Worm (Caenorhabditis elegans): Measurements from ENCODE around the gene C37C3.10.

C37C3.10 gene

DNA sequence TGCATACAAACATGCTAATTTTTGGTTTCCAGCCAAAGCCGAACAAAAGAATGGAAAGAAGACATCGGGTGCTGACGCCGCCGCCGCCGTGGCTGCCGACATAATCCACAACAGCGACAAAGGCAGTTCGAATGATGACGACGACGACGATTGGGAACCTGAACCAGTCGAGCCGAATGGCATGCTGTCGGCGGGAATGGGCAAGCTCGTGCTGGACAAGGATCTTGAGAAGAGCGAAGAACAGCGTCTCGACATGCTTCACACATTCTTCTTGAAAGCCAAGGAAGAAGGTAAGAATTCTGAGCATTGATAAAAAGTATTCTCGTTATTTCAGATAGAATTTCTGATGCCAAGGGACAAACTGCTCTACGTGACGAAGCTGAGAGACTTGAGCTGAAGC is 6.2 kb downstream of the C37C3.10 start:
- TF ChIP-seq unc-62 (GFP tag; optimal IDR thresholded peaks at IDR 0.05), result no peak

DNA sequence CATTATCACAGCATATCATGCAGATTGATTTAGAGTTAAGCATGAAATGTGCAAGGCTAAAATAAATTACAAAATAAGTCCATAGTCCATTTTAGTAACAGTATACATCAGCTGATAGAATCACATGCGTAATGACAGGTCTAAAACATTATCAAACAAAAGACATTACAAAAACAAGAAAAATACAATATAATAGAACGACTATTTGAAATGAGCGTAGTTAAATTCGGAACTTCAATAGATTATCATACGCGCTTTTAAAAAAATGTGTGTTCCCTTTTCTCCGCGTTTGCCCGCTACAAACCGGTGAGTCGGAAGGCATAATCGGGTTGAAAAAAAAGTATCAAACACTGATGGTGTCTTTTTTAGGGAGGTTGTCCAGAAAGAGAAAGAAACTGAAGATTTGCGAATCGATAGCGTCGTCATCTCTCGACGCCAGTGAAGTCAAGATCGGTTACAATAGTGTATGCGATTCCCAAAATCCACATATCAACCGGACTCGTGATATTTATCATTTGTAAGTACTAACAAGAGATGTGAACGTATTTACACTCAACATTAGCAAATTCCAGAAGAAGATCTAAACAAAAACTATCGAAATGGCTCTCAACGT is 7.4 kb downstream of the C37C3.10 start, which contains the start of gene C37C3.2:
TSS of gene C37C3.2 (plus strand) at position 563 of the 613 bp plus-strand sequence.
- no peak for TF ChIP-seq unc-62 (GFP tag; optimal IDR thresholded peaks at IDR 0.05)

DNA sequence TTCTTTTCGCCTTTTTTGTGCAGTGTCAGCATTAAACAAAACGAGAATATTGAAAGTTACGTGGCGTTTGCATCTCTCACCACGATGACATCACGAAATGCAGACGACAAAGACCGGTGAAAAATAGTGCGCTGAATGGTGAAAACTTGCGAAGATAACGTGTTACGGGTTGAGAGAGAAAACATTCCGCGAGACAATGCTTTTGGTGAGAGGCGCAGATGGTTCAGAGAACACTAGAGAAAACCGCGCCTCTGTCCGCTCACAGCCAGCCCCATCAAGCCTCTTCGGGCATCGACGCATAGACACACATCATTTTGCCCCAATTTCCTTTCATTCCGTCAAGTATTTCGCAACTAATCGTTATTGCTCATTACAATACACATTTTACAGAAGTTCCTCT is 8.3 kb downstream of the C37C3.10 start, which contains the start of the genes C37C3.9 and C37C3.18:
TSS of gene C37C3.9 (minus strand) at position 98 of the 400 bp plus-strand sequence.
TSS of gene C37C3.18 (plus strand) at position 391 of the 400 bp plus-strand sequence.
- TF ChIP-seq unc-62 (GFP tag; optimal IDR thresholded peaks at IDR 0.05), result no peak

DNA sequence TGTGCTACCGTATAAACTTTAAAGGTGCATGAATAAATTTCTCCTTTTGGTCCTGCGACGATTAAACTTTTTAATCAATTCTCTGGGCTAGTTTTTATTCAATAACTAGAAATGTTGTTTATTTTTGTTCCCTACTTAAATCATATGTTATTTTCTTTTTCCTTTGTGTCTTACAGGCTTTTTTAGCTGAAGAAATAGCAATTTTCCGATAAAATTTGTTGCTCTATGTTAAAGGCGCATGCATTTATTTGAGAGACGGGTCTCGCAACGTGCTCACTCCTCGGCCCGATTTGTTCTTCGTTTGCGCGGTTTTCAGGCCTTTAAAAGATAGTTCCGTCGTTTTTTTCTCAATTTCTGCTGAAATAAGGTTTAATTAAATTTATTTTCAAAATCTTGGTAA is 9.0 kb downstream of the C37C3.10 start:
- no peak for TF ChIP-seq unc-62 (GFP tag; optimal IDR thresholded peaks at IDR 0.05)

DNA sequence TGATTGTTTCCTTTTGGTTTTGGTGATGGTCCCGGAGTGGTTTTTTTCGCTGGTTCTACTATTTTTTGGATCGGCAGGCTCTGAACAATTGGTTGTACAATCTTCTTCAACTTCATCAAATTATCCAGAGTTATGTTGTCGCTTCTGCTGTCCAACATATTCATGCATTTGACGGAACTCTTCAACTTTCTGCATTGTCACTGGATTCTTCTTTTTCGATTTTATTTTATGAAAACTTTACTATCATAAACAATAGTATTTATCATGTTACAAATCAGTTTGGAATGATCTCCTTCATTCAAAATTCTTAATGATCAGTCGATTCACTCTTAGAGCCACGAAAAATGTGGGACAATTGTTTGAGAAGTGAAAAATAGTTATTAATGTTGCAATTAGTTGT is 10.8 kb downstream of the C37C3.10 start:
- no peak for TF ChIP-seq unc-62 (GFP tag; optimal IDR thresholded peaks at IDR 0.05)

DNA sequence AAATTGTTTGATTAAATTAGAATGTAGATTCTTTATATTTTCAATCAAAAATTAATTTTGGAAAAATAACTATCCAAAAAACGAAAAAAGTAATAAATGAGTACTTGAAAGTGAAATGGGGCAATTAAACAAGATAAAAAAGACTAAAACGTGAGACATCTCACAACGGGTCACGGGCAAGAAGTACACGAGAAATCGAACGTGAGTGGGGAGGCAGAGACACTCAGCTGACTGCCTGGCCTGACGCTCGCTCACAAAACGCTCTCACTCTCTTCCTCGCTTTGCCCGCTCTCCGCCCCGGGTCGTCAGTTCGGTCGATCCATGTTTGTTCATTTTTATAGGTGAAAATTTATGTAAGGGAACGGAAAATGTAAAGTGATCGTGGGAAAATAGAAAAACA is 14.6 kb downstream of the C37C3.10 start:
- TF ChIP-seq unc-62 (GFP tag; optimal IDR thresholded peaks at IDR 0.05), result no peak

DNA sequence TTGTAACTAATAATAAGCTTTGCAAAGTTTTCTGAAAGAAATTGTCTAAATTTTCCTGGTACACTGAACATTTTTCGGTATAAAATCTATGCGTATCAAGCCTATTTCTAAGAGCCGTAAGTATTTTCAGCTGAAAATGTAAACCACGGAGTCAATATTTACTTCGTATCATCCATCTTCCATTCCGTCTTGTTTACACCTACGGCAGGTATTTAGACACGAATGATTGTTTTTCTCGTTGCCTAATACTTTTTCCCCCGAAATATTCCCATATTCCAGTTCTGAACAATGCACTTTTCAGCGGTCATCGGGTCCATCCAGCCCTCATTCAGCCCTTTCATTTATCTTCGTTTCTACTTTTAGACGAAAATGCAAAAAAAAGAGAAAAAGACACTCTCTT is 15.2 kb downstream of the C37C3.10 start:
- no peak for TF ChIP-seq unc-62 (GFP tag; optimal IDR thresholded peaks at IDR 0.05)

DNA sequence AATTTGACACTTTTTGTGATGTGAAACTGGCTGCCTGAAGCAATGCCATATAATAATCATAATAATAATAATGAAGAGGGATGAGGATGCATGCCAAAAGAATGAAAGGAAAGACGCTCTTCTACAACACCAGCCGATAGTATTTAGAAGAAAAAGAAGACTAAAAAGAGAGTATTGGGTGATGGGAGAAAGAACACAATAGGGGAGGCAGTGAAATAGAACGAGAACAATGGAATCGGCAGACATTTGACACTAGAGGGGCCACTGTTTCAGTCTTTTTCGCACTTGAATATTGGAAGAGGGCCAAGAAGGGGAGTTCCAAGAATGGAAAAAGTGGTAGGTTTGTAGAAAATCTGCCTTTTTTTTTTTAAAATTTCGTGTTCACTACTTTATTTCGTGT is 15.7 kb downstream of the C37C3.10 start, which contains the start of gene memo-1:
TSS of gene memo-1 (minus strand) at position 2 of the 400 bp plus-strand sequence.
- no peak for TF ChIP-seq unc-62 (GFP tag; optimal IDR thresholded peaks at IDR 0.05)

DNA sequence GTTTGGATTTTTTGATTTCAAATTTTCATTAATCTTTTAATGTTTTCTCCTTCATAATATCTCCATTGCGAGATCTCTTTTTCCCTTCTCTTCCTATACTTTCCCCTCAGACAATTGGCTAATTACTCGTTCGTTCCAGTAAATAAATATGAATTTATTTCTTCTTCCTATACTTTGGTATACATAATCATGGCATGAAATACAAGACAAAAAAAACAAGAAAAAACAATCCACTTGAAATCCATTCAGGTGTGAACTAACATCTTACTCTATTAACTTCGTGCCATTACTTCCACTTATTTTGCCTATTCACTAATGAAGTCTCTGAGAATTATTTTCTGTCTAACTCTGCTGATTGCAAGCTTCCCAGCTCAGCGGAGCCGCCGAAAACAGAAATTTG is 20.6 kb downstream of the C37C3.10 start, which contains the start of gene grd-8:
TSS of gene grd-8 (plus strand) at position 301 of the 400 bp plus-strand sequence.
- no peak for TF ChIP-seq unc-62 (GFP tag; optimal IDR thresholded peaks at IDR 0.05)

DNA sequence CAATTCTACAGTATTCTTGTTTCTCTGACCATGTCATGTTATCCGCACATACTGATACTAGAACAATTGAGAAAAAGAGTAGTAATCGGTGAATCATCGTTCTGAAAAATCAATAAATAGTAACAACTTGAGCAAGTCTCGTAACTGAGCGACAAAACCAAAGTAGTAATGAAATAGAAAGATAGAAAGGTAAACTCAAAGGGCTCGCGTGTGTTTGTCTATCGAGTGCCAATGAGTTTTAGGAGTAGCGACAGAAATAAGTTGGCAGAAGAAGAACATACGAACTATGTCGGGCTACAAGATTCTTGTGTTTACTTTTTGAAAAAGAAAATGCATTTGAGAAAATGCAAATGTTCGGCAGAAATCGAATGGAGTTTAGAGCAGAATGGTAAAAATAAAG is 23.4 kb downstream of the C37C3.10 start, which contains the start of gene C37C3.12:
TSS of gene C37C3.12 (minus strand) at position 101 of the 400 bp plus-strand sequence.
- TF ChIP-seq unc-62 (GFP tag; optimal IDR thresholded peaks at IDR 0.05), result no peak

DNA sequence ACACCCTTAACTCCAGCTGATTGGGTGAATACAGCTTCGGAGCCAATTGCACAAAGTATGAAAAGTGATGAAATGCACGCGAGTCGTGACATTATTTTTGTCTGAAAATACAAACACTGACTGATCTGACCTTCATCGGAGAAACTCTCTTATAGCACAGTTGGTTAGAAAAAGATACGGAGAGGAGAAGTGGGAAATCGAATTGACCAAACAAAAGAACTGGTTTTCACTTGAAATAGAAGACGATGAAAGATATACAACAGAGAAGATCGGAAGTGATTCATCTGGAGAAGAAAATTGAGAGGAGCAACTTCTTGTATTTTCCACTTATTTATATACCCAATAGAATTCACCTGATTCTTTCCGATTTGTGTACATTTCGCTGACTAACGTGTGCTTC is 25.1 kb downstream of the C37C3.10 start, which contains the start of gene ttr-33:
TSS of gene ttr-33 (minus strand) at position 101 of the 400 bp plus-strand sequence.
- no peak for TF ChIP-seq unc-62 (GFP tag; optimal IDR thresholded peaks at IDR 0.05)

DNA sequence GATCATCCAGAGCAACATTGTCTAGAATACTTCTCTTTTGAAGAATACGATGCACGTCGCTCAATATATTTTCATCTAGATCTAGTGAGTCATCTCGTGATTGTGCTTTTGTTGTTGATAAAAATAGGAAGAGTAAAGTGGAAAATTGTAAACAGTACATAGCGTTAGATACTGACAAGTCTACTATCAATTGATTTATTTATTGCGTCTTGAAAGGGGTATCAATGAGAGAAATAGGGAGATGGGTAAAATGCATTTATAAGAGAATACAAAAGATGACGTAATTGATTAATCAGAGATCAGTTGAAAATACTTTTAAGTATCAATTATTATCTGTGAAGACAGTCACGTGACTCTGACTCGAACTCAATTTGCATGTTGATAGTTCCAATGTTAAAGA is 26.0 kb downstream of the C37C3.10 start, which contains the start of gene txt-5:
TSS of gene txt-5 (minus strand) at position 224 of the 400 bp plus-strand sequence.
- no peak for TF ChIP-seq unc-62 (GFP tag; optimal IDR thresholded peaks at IDR 0.05)

DNA sequence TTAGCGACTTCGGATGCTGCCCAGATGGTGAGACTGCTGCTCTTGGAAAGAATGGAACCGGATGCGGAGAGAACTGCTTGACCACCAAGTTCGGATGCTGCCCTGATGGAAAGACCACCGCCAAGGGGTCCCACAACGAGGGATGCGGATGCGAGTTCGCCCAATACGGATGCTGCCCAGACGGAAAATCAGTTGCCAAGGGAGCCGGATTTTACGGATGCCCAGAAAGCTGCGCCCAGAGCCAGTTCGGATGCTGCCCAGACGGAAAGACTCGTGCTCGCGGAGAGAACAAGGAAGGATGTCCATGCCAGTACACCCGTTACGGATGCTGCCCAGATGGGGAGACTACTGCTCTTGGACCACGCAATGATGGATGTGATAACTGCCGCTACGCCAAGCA is 31.9 kb downstream of the C37C3.10 start:
- no peak for TF ChIP-seq unc-62 (GFP tag; optimal IDR thresholded peaks at IDR 0.05)

DNA sequence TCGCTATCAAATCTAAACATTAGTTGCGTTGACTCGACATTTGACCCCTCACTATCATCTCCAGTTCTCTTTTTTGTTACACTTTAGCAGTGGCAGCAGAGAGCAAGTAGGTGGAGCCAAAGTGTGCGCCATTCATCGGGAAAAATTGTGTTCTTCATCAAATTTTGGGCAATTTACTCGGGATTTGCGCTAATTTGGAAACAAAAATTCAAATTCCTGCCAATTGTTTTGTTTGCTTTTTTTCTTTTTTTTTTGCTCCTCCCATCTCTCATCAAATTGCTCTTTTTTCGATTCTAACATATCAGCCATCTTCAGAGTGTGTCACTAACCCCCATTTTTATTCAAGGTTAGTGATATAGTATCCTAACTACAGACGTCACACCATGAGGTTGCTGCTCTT is 36.0 kb downstream of the C37C3.10 start, which contains the start of gene mig-6:
TSS of gene mig-6 (plus strand) at position 301 of the 400 bp plus-strand sequence.
- no peak for TF ChIP-seq unc-62 (GFP tag; optimal IDR thresholded peaks at IDR 0.05)

DNA sequence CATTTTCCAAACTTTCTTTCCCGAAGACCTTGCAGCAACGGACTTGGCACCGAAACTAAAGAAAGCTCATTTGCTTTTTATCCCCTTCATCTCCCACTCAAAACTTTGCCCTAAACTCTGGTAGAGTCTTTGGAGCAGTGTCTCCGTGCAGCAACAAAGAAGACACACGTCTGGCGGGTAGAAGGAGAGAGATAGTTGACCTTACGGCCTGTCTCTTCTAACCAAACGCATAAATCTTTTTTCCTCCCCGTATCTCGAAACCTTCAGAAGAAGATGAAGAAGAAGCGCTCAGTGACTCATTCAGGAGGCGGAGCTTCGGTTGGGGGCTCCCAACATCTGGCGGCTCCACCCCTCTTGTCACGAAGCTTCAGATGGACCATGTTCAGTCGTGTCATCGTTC is 36.5 kb downstream of the C37C3.10 start:
- TF ChIP-seq unc-62 (GFP tag; optimal IDR thresholded peaks at IDR 0.05), result no peak

DNA sequence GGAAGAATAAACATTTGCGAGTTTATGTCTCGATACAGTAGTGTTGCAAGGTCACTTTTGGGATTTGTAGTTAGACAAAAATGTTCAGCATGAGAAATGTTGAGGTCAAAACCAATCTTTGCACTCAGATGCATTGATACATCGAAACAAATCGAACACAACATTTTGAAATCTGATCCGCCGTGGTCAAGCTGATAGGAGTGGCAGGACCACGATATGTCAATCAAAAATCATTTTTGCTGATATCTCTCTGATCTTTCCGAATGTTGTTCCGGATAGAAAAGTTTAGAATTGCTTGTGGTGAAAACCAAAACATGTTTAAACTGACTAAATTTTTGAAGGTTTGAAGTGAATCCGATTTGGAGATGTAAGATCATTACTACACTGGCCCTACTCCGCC is 37.0 kb downstream of the C37C3.10 start:
- TF ChIP-seq unc-62 (GFP tag; optimal IDR thresholded peaks at IDR 0.05), result no peak

DNA sequence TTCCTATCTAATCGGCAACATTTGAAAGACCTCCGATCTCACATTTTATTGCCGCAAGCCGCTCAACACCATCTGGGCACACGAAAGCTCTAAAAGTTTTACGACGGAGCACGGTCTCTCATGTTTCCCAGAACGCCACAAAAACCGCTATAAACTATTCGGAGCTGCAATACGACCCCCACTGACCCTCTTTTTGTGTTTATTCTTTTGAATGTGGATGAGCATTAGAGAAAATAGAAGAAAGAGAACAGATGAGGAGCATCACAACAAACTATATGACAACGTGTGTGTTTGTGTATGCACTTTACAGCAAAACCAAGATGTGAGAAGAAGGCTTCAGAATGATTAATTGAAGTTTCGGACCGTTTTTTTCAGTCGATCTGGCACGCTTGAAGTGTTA is 38.7 kb downstream of the C37C3.10 start:
- TF ChIP-seq unc-62 (GFP tag; optimal IDR thresholded peaks at IDR 0.05), result no peak

All from whole organism, dauer.